Fruit fly (Drosophila melanogaster) whole organism, embryonic: ENCODE measurements around the gene bin.

Experiments used
- Asciz ChIP-seq: fragments of 200-800 bp; sonication (Bioruptor generic); optimal IDR thresholded peaks from 2 replicates; lab custom pipeline; 2017; ENCODE audit warnings: missing biosample characterization, mild to moderate bottlenecking, missing genetic modification characterization, missing genetic modification reagents
- Awh ChIP-seq: fragments of 200-800 bp; sonication (Bioruptor generic); IDR thresholded peaks from 2 replicates; pipeline ENCODE4, ENCODE4 v1.3.6; 2022; ENCODE audit warnings: missing biosample characterization, missing genetic modification characterization
- CG11560 ChIP-seq: fragments of 200-800 bp; sonication (Bioruptor generic); IDR thresholded peaks from 3 replicates; pipeline ENCODE4 v1.3.6; 2022; ENCODE audit warnings: missing biosample characterization, missing genetic modification characterization
- CG13287 ChIP-seq: fragments of 200-800 bp; sonication (Bioruptor generic); IDR thresholded peaks from 2 replicates; pipeline ENCODE4 v1.3.6; 2022; ENCODE audit warnings: missing biosample characterization, missing genetic modification characterization; ENCODE audit not compliant: partially characterized antibody
- CG13296 ChIP-seq: fragments of 200-800 bp; sonication (Bioruptor generic); optimal IDR thresholded peaks from 3 replicates; lab custom pipeline; 2018; ENCODE audit warnings: missing biosample characterization, mild to moderate bottlenecking, missing genetic modification characterization
- CG14050 ChIP-seq: fragments of 200-800 bp; sonication (Bioruptor generic); IDR thresholded peaks from 3 replicates; pipeline ENCODE4 v1.3.6; 2022; ENCODE audit warnings: missing biosample characterization, missing genetic modification characterization
- CG14441 ChIP-seq: fragments of 200-800 bp; sonication (Bioruptor generic); IDR thresholded peaks from 2 replicates; pipeline ENCODE4 v1.3.6; 2022; ENCODE audit warnings: missing biosample characterization, missing genetic modification characterization
- CG17912 ChIP-seq: fragments of 200-800 bp; sonication (Bioruptor generic); optimal IDR thresholded peaks from 2 replicates; lab custom pipeline; 2018; ENCODE audit warnings: missing biosample characterization, mild to moderate bottlenecking, missing genetic modification characterization
- CG18262 ChIP-seq: fragments of 200-800 bp; optimal IDR thresholded peaks from 3 replicates; lab custom pipeline; 2019; ENCODE audit warnings: missing biosample characterization, mild to moderate bottlenecking, missing genetic modification characterization, moderate library complexity
- CG18599 ChIP-seq: fragments of 200-800 bp; sonication (Bioruptor generic); optimal IDR thresholded peaks from 3 replicates; lab custom pipeline; 2017; ENCODE audit warnings: missing biosample characterization, missing genetic modification characterization, mild to moderate bottlenecking, moderate library complexity, missing genetic modification reagents
- CG18619 ChIP-seq: fragments of 200-800 bp; sonication (Bioruptor generic); optimal IDR thresholded peaks from 3 replicates; lab custom pipeline; 2017; ENCODE audit warnings: missing biosample characterization, mild to moderate bottlenecking, missing genetic modification characterization
- CG2199 ChIP-seq: fragments of 200-800 bp; sonication (Bioruptor generic); IDR thresholded peaks from 3 replicates; pipeline ENCODE4 v1.3.6; 2022; ENCODE audit warnings: missing biosample characterization, missing genetic modification characterization
- CG32767 ChIP-seq: fragments of 200-800 bp; sonication (Bioruptor generic); IDR thresholded peaks from 2 replicates; pipeline ENCODE4 v1.3.6; 2022; ENCODE audit warnings: missing biosample characterization, missing genetic modification characterization
- CG32772 ChIP-seq: fragments of 200-800 bp; sonication (Bioruptor generic); IDR thresholded peaks from 2 replicates; pipeline ENCODE4 v1.3.6; 2022; ENCODE audit warnings: missing biosample characterization, missing genetic modification characterization
- CG34376 ChIP-seq: fragments of 200-800 bp; sonication (Bioruptor generic); optimal IDR thresholded peaks from 2 replicates; lab custom pipeline; 2018; ENCODE audit warnings: missing biosample characterization, mild to moderate bottlenecking, missing genetic modification characterization
- CG4282 ChIP-seq: fragments of 200-800 bp; sonication (Bioruptor generic); optimal IDR thresholded peaks from 2 replicates; lab custom pipeline; 2016; ENCODE audit warnings: missing biosample characterization, missing genetic modification characterization
- CG6272 ChIP-seq: fragments of 200-800 bp; sonication (Bioruptor generic); IDR thresholded peaks from 2 replicates; pipeline ENCODE4 v1.3.6; 2022; ENCODE audit warnings: missing biosample characterization, missing genetic modification characterization
- CG6654 ChIP-seq: fragments of 200-800 bp; sonication (Bioruptor generic); optimal IDR thresholded peaks from 2 replicates; lab custom pipeline; 2017; ENCODE audit warnings: missing biosample characterization, mild to moderate bottlenecking, missing genetic modification characterization
- CG6813 ChIP-seq: fragments of 200-800 bp; sonication (Bioruptor generic); optimal IDR thresholded peaks from 2 replicates; lab custom pipeline; 2017; ENCODE audit warnings: missing biosample characterization, missing genetic modification characterization, mild to moderate bottlenecking, moderate library complexity, missing genetic modification reagents
- CG7839 ChIP-seq: fragments of 200-800 bp; sonication (Bioruptor generic); optimal IDR thresholded peaks from 3 replicates; lab custom pipeline; 2018; ENCODE audit warnings: missing biosample characterization, mild to moderate bottlenecking, missing genetic modification characterization, moderate library complexity
- CG7987 ChIP-seq: fragments of 200-800 bp; sonication (Bioruptor generic); optimal IDR thresholded peaks from 2 replicates; lab custom pipeline; 2018; ENCODE audit warnings: missing biosample characterization, mild to moderate bottlenecking, missing genetic modification characterization, moderate library complexity
- CG8388 ChIP-seq: fragments of 200-800 bp; sonication (Bioruptor generic); optimal IDR thresholded peaks from 2 replicates; lab custom pipeline; 2019; ENCODE audit warnings: missing biosample characterization, mild to moderate bottlenecking, missing genetic modification characterization, moderate library complexity
- CG9817 ChIP-seq: fragments of 200-800 bp; sonication (Bioruptor generic); optimal IDR thresholded peaks from 2 replicates; lab custom pipeline; 2018; ENCODE audit warnings: missing biosample characterization, mild to moderate bottlenecking, missing genetic modification characterization, moderate library complexity
- Deaf1 ChIP-seq: fragments of 200-800 bp; optimal IDR thresholded peaks from 3 replicates; lab custom pipeline; 2019; ENCODE audit warnings: missing biosample characterization, mild to moderate bottlenecking, missing genetic modification characterization, moderate library complexity
- E2f1 ChIP-seq: fragments of 200-800 bp; sonication (Bioruptor generic); IDR thresholded peaks from 2 replicates; pipeline ENCODE4 v1.3.6; 2022; ENCODE audit warnings: missing biosample characterization, missing genetic modification characterization
- HLH54F ChIP-seq: fragments of 200-800 bp; sonication (Bioruptor generic); optimal IDR thresholded peaks from 3 replicates; lab custom pipeline; 2016; ENCODE audit warnings: missing biosample characterization, missing genetic modification characterization
- Hmr ChIP-seq: fragments of 200-800 bp; sonication (Bioruptor generic); optimal IDR thresholded peaks from 3 replicates; lab custom pipeline; 2017; ENCODE audit warnings: mild to moderate bottlenecking, missing biosample characterization, missing genetic modification reagents, missing genetic modification characterization
- Hmx ChIP-seq: fragments of 200-800 bp; sonication (Bioruptor generic); optimal IDR thresholded peaks from 2 replicates; lab custom pipeline; 2016; ENCODE audit warnings: missing biosample characterization, missing genetic modification characterization
- Mrtf ChIP-seq: fragments of 200-800 bp; sonication (Bioruptor generic); IDR thresholded peaks from 3 replicates; pipeline ENCODE4 v1.3.6; 2022; ENCODE audit warnings: missing biosample characterization, missing genetic modification characterization
- Side ChIP-seq: fragments of 200-800 bp; sonication (Bioruptor generic); optimal IDR thresholded peaks from 2 replicates; lab custom pipeline; 2016; ENCODE audit warnings: missing biosample characterization, missing genetic modification characterization
- Sin3A ChIP-seq: fragments of >200 bp; optimal IDR thresholded peaks from 2 replicates; lab custom pipeline; 2018
- Six4 ChIP-seq: fragments of 200-800 bp; sonication (Bioruptor generic); optimal IDR thresholded peaks from 2 replicates; lab custom pipeline; 2016; ENCODE audit warnings: missing biosample characterization, missing genetic modification characterization
- ab ChIP-seq: fragments of 200-800 bp; sonication (Bioruptor generic); optimal IDR thresholded peaks from 2 replicates; lab custom pipeline; 2016; ENCODE audit warnings: missing biosample characterization, missing genetic modification characterization
- al ChIP-seq: fragments of 200-800 bp; sonication (Bioruptor generic); IDR thresholded peaks from 2 replicates; pipeline ENCODE4 v1.3.6; 2022; ENCODE audit warnings: missing biosample characterization, missing genetic modification characterization
- chif ChIP-seq, 2 experiments: fragments of 200-800 bp; sonication (Bioruptor generic); optimal IDR thresholded peaks; 3 replicates each; lab custom pipeline; 2016; ENCODE audit warnings: missing biosample characterization in 2 of 2, missing genetic modification characterization in 2 of 2
- ci ChIP-seq: fragments of 200-800 bp; sonication (Bioruptor generic); IDR thresholded peaks from 3 replicates; pipeline ENCODE4 v1.3.6; 2022; ENCODE audit warnings: missing biosample characterization, missing genetic modification characterization
- disco-r ChIP-seq: fragments of 200-800 bp; sonication (Bioruptor generic); optimal IDR thresholded peaks from 2 replicates; lab custom pipeline; 2016; ENCODE audit warnings: missing biosample characterization, missing genetic modification characterization
- esg ChIP-seq: fragments of 200-800 bp; sonication (Bioruptor generic); conservative IDR thresholded peaks from 2 replicates; pipeline ENCODE4 v1.3.6; 2022; ENCODE audit warnings: missing biosample characterization, missing genetic modification characterization
- exex ChIP-seq: fragments of 200-800 bp; sonication (Bioruptor generic); optimal IDR thresholded peaks from 4 replicates; lab custom pipeline; 2018; ENCODE audit warnings: missing biosample characterization, mild to moderate bottlenecking, missing genetic modification characterization, moderate library complexity
- fd3F ChIP-seq: fragments of 200-800 bp; sonication (Bioruptor generic); optimal IDR thresholded peaks from 2 replicates; lab custom pipeline; 2018; ENCODE audit warnings: missing biosample characterization, mild to moderate bottlenecking, missing genetic modification characterization, moderate library complexity
- fu2 ChIP-seq: fragments of 200-800 bp; sonication (Bioruptor generic); optimal IDR thresholded peaks from 2 replicates; lab custom pipeline; 2016; ENCODE audit warnings: missing biosample characterization, missing genetic modification characterization
- kay ChIP-seq: fragments of 200-800 bp; sonication (Bioruptor generic); optimal IDR thresholded peaks from 2 replicates; lab custom pipeline; 2016; ENCODE audit warnings: missing biosample characterization, missing genetic modification characterization
- lov ChIP-seq, 2 experiments: fragments of 200-800 bp in 1 of 2; fragments of >200 bp in 1 of 2; sonication (Bioruptor generic) in 1 of 2; IDR thresholded peaks in 1 of 2; optimal IDR thresholded peaks in 1 of 2; 2 replicates in 1 of 2; 3 replicates in 1 of 2; pipeline versions ENCODE4 v1.3.6 to Lab custom; 2017 to 2022; ENCODE audit warnings: missing biosample characterization in 1 of 2, missing genetic modification characterization in 1 of 2
- ro ChIP-seq: fragments of 200-800 bp; sonication (Bioruptor generic); IDR thresholded peaks from 2 replicates; pipeline ENCODE4 v1.3.6; 2022; ENCODE audit warnings: missing biosample characterization, missing genetic modification characterization
- slou ChIP-seq: fragments of 200-800 bp; sonication (Bioruptor generic); optimal IDR thresholded peaks from 3 replicates; lab custom pipeline; 2016; ENCODE audit warnings: missing biosample characterization, missing genetic modification characterization
- tin ChIP-seq: fragments of 200-800 bp; sonication (Bioruptor generic); optimal IDR thresholded peaks from 3 replicates; lab custom pipeline; 2016; ENCODE audit warnings: missing biosample characterization, missing genetic modification characterization
- usp ChIP-seq: fragments of >200 bp; optimal IDR thresholded peaks from 2 replicates; lab custom pipeline; 2017; ENCODE audit warnings: missing biosample characterization, missing genetic modification characterization
- vfl ChIP-seq: fragments of 200-800 bp; sonication (Bioruptor generic); optimal IDR thresholded peaks from 2 replicates; lab custom pipeline; 2016; ENCODE audit warnings: missing biosample characterization, missing genetic modification characterization
- zen ChIP-seq: fragments of 200-800 bp; sonication (Bioruptor generic); optimal IDR thresholded peaks from 3 replicates; lab custom pipeline; 2018; ENCODE audit warnings: missing biosample characterization, mild to moderate bottlenecking, missing genetic modification characterization, moderate library complexity

bin gene

dm6 chr3L:6963792-6964487, 26.5 kb upstream of the bin start (continued):
- peak; percentile 82 for TF ChIP-seq ci (GFP tag; lab: Robert Waterston, UW)
- TF ChIP-seq CG6654 (GFP tag; lab: Kevin White, UChicago) = peak; percentile 48
- TF ChIP-seq exex = no peak
- peak; percentile 74 for TF ChIP-seq fd3F (GFP tag; lab: Kevin White, UChicago)
- peak; percentile 80 for TF ChIP-seq Hmr (GFP tag; lab: Kevin White, UChicago)
- TF ChIP-seq esg (GFP tag; lab: Robert Waterston, UW) = peak; percentile 62
- TF ChIP-seq disco-r = peak; percentile 1
- peak; percentile 77 for TF ChIP-seq Mrtf
- TF ChIP-seq Six4 = peak; percentile 73
- peak; percentile 66 for TF ChIP-seq kay (GFP tag; lab: Kevin White, UChicago)
- no peak for TF ChIP-seq CG4282 (GFP tag; lab: Kevin White, UChicago)
- no peak for TF ChIP-seq Deaf1 (tag; lab: Kevin White, UChicago)
- TF ChIP-seq CG14050 (GFP tag; lab: Robert Waterston, UW) = peak; percentile 66; the same call in 2 of the 3 replicates
- peak; percentile 34 for TF ChIP-seq zen
- TF ChIP-seq CG18619 (GFP tag; lab: Kevin White, UChicago) = peak; percentile 64
- TF ChIP-seq CG11560 (tag; lab: Robert Waterston, UW) = peak; percentile 41; the same call in 1 of the 3 replicates
- peak; percentile 56 for TF ChIP-seq CG9817
- peak; percentile 66 for TF ChIP-seq CG32772 (GFP tag; lab: Robert Waterston, UW)
- TF ChIP-seq CG13287 = no peak
- peak; percentile 65 for TF ChIP-seq Asciz
- TF ChIP-seq Hmx (GFP tag; lab: Kevin White, UChicago) = peak; percentile 43
- peak; percentile 74 for TF ChIP-seq E2f1 (GFP tag; lab: Robert Waterston, UW)
- TF ChIP-seq CG18599 (GFP tag; lab: Kevin White, UChicago) = peak; percentile 87
- peak; percentile 52 for TF ChIP-seq CG6272 (GFP tag; lab: Robert Waterston, UW)
- TF ChIP-seq CG7987 (GFP tag; lab: Kevin White, UChicago) = peak; percentile 14
- TF ChIP-seq al (GFP tag; lab: Robert Waterston, UW) = peak; percentile 40; the same call in 1 of the 2 replicates
- TF ChIP-seq CG34376 = no peak
- TF ChIP-seq CG6813 (GFP tag; lab: Kevin White, UChicago) = peak; percentile 73
- peak; percentile 89 for TF ChIP-seq CG7839 (tag; lab: Kevin White, UChicago)
- peak; percentile 55 for TF ChIP-seq fu2
- TF ChIP-seq HLH54F (GFP tag; lab: Kevin White, UChicago) = peak; percentile 75
- TF ChIP-seq CG18262 = peak; percentile 86
- peak; percentile 84 to 86 for TF ChIP-seq chif (GFP tag; optimal IDR thresholded peaks at IDR 0.05; lab: Kevin White, UChicago)
- peak; percentile 79 for TF ChIP-seq Side
- peak; percentile 77 for TF ChIP-seq CG14441
- no peak for TF ChIP-seq ro (GFP tag; lab: Robert Waterston, UW)
- TF ChIP-seq tin (GFP tag; lab: Kevin White, UChicago) = peak; percentile 80
- no peak for TF ChIP-seq lov (optimal IDR thresholded peaks at IDR 0.05; lab: Kevin White, UChicago)
- no peak for TF ChIP-seq lov (GFP tag; IDR thresholded peaks at IDR 0.05; lab: Robert Waterston, UW)
- peak; percentile 21 for TF ChIP-seq slou
- TF ChIP-seq CG13296 (GFP tag; lab: Kevin White, UChicago) = peak; percentile 71
- TF ChIP-seq Awh (GFP tag; lab: Robert Waterston, UW) = peak; percentile 65; the same call in 1 of the 2 replicates
- peak; percentile 56 for TF ChIP-seq vfl (GFP tag; lab: Kevin White, UChicago)
- TF ChIP-seq Sin3A = no peak
- peak; percentile 44 for TF ChIP-seq ab (GFP tag; lab: Kevin White, UChicago)
- no peak for TF ChIP-seq usp (GFP tag; lab: Kevin White, UChicago)
- peak; percentile 78; the same call in 1 of the 3 replicates for TF ChIP-seq CG2199 (GFP tag; lab: Robert Waterston, UW)
- no peak for TF ChIP-seq CG17912 (GFP tag; lab: Kevin White, UChicago)
- peak; percentile 84 for TF ChIP-seq CG8388 (GFP tag; lab: Kevin White, UChicago)
- TF ChIP-seq CG32767 (GFP tag; lab: Robert Waterston, UW) = peak; percentile 67
